Worm (Caenorhabditis elegans) whole organism, L2 larva: ENCODE measurements around the gene str-146.

ENCODE experiments used
- C34F6.9 ChIP-seq: fragments of 150-350 bp; optimal IDR thresholded peaks from 2 replicates; lab custom pipeline; 2014; ENCODE audit warnings: missing biosample characterization, missing genetic modification characterization
- F13H6.1 ChIP-seq: sonication (generic microtip); optimal IDR thresholded peaks from 2 replicates; lab custom pipeline; 2016; ENCODE audit warnings: missing genetic modification characterization, missing compliant biosample characterization
- R02D3.7 ChIP-seq: fragments of 150-350 bp; optimal IDR thresholded peaks from 2 replicates; lab custom pipeline; 2014; ENCODE audit warnings: missing biosample characterization, missing genetic modification characterization
- Y55F3AM.14 ChIP-seq: fragments of 200-800 bp; sonication (Bioruptor generic); optimal IDR thresholded peaks from 2 replicates; lab custom pipeline; 2018; ENCODE audit warnings: mild to moderate bottlenecking, missing genetic modification characterization, missing compliant biosample characterization
- ZK546.5 ChIP-seq: sonication (generic microtip); optimal IDR thresholded peaks from 2 replicates; lab custom pipeline; 2017; ENCODE audit warnings: missing biosample characterization, missing genetic modification characterization
- alr-1 ChIP-seq: fragments of 150-350 bp; optimal IDR thresholded peaks from 2 replicates; lab custom pipeline; 2014; ENCODE audit warnings: missing biosample characterization, missing genetic modification characterization
- aly-2 ChIP-seq: fragments of 150-350 bp; optimal IDR thresholded peaks from 2 replicates; lab custom pipeline; 2014; ENCODE audit warnings: missing biosample characterization, missing genetic modification characterization
- ama-1 ChIP-seq: fragments of 150-350 bp; optimal IDR thresholded peaks from 2 replicates; lab custom pipeline; 2018; ENCODE audit warnings: inconsistent platforms
- blmp-1 ChIP-seq: sonication (generic microtip); optimal IDR thresholded peaks from 2 replicates; lab custom pipeline; 2017; ENCODE audit warnings: missing genetic modification characterization, mild to moderate bottlenecking, missing compliant biosample characterization, antibody characterized with exemption, moderate library complexity; ENCODE audit not compliant: insufficient read depth
- ceh-16 ChIP-seq: fragments of 150-350 bp; optimal IDR thresholded peaks from 2 replicates; lab custom pipeline; 2014; ENCODE audit warnings: missing biosample characterization, missing genetic modification characterization
- ceh-82 ChIP-seq: fragments of 150-350 bp; optimal IDR thresholded peaks from 2 replicates; lab custom pipeline; 2014; ENCODE audit warnings: missing biosample characterization, missing genetic modification characterization
- crh-2 ChIP-seq: sonication (generic microtip); optimal IDR thresholded peaks from 2 replicates; lab custom pipeline; 2017; ENCODE audit warnings: missing biosample characterization, missing genetic modification characterization
- dmd-4 ChIP-seq: sonication (generic microtip); optimal IDR thresholded peaks from 2 replicates; lab custom pipeline; 2017; ENCODE audit warnings: missing biosample characterization, missing genetic modification characterization
- egl-27 ChIP-seq: sonication (generic microtip); optimal IDR thresholded peaks from 3 replicates; lab custom pipeline; 2017; ENCODE audit warnings: missing biosample characterization, missing genetic modification reagents, missing genetic modification characterization
- fos-1 ChIP-seq: fragments of 150-350 bp; optimal IDR thresholded peaks from 2 replicates; lab custom pipeline; 2014; ENCODE audit warnings: missing biosample characterization, missing genetic modification characterization
- gmeb-1 ChIP-seq: fragments of 150-350 bp; optimal IDR thresholded peaks from 2 replicates; lab custom pipeline; 2014; ENCODE audit warnings: missing biosample characterization, missing genetic modification characterization
- lin-11 ChIP-seq: fragments of 150-350 bp; sonication (generic microtip); optimal IDR thresholded peaks from 2 replicates; lab custom pipeline; 2014; ENCODE audit warnings: missing biosample characterization, missing genetic modification characterization, inconsistent platforms, mixed read lengths
- lin-13 ChIP-seq: fragments of 150-350 bp; optimal IDR thresholded peaks from 2 replicates; lab custom pipeline; 2014; ENCODE audit warnings: missing biosample characterization, missing genetic modification reagents, missing genetic modification characterization
- lin-39 ChIP-seq: fragments of 150-350 bp; optimal IDR thresholded peaks from 2 replicates; lab custom pipeline; 2014; ENCODE audit warnings: missing biosample characterization, missing genetic modification reagents, missing genetic modification characterization
- lsy-2 ChIP-seq, 2 experiments: fragments of 150-350 bp in 1 of 2; sonication (generic microtip) in 1 of 2; optimal IDR thresholded peaks; 2 replicates each; lab custom pipeline; 2014 to 2017; ENCODE audit warnings: missing biosample characterization in 2 of 2, missing genetic modification characterization in 2 of 2
- mab-5 ChIP-seq: fragments of 150-350 bp; optimal IDR thresholded peaks from 2 replicates; lab custom pipeline; 2014; ENCODE audit warnings: missing biosample characterization, missing genetic modification characterization
- mbf-1 ChIP-seq: sonication (generic microtip); optimal IDR thresholded peaks from 2 replicates; lab custom pipeline; 2017; ENCODE audit warnings: missing biosample characterization, missing genetic modification characterization
- mdl-1 ChIP-seq, 2 experiments: fragments of 150-350 bp in 1 of 2; sonication (generic microtip) in 1 of 2; optimal IDR thresholded peaks; 2 replicates each; lab custom pipeline; 2017; ENCODE audit warnings: missing biosample characterization in 2 of 2, missing genetic modification characterization in 2 of 2
- nhr-10 ChIP-seq: sonication (generic microtip); optimal IDR thresholded peaks from 2 replicates; lab custom pipeline; 2017; ENCODE audit warnings: missing biosample characterization, missing genetic modification characterization
- nhr-12 ChIP-seq: fragments of 150-350 bp; optimal IDR thresholded peaks from 2 replicates; lab custom pipeline; 2014; ENCODE audit warnings: missing biosample characterization, missing genetic modification characterization
- nhr-129 ChIP-seq: fragments of 150-350 bp; optimal IDR thresholded peaks from 2 replicates; lab custom pipeline; 2014; ENCODE audit warnings: missing biosample characterization, missing genetic modification characterization
- nhr-21 ChIP-seq: fragments of 150-350 bp; optimal IDR thresholded peaks from 2 replicates; lab custom pipeline; 2014; ENCODE audit warnings: missing biosample characterization, missing genetic modification characterization
- nhr-23 ChIP-seq: fragments of 150-350 bp; optimal IDR thresholded peaks from 2 replicates; lab custom pipeline; 2014; ENCODE audit warnings: missing biosample characterization, missing genetic modification reagents, missing genetic modification characterization
- nhr-237 ChIP-seq: fragments of 150-350 bp; optimal IDR thresholded peaks from 2 replicates; lab custom pipeline; 2014; ENCODE audit warnings: missing biosample characterization, missing genetic modification characterization
- nhr-25 ChIP-seq: fragments of 150-350 bp; sonication (generic microtip); optimal IDR thresholded peaks from 3 replicates; lab custom pipeline; 2014; ENCODE audit warnings: missing biosample characterization, missing genetic modification characterization
- nhr-6 ChIP-seq: fragments of 150-350 bp; optimal IDR thresholded peaks from 2 replicates; lab custom pipeline; 2014; ENCODE audit warnings: missing biosample characterization, missing genetic modification characterization
- peb-1 ChIP-seq: fragments of 150-350 bp; optimal IDR thresholded peaks from 2 replicates; lab custom pipeline; 2014; ENCODE audit warnings: missing biosample characterization, missing genetic modification characterization
- sem-4 ChIP-seq: fragments of 150-350 bp; optimal IDR thresholded peaks from 2 replicates; lab custom pipeline; 2014; ENCODE audit warnings: missing biosample characterization, missing genetic modification reagents, missing genetic modification characterization
- skn-1 ChIP-seq: sonication (generic microtip); optimal IDR thresholded peaks from 2 replicates; lab custom pipeline; 2017; ENCODE audit warnings: missing biosample characterization, missing genetic modification characterization
- sma-9 ChIP-seq, 2 experiments: fragments of 150-350 bp in 1 of 2; sonication (generic microtip) in 1 of 2; optimal IDR thresholded peaks; 2 replicates each; lab custom pipeline; 2014 to 2016; ENCODE audit warnings: missing genetic modification characterization in 2 of 2, mild to moderate bottlenecking in 1 of 2, missing biosample characterization in 1 of 2, missing compliant biosample characterization in 1 of 2, missing genetic modification reagents in 1 of 2, moderate library complexity in 1 of 2
- snpc-4 ChIP-seq: fragments of 150-350 bp; optimal IDR thresholded peaks from 2 replicates; lab custom pipeline; 2014; ENCODE audit warnings: missing biosample characterization, missing genetic modification characterization
- unc-55 ChIP-seq: fragments of 150-350 bp; sonication (generic microtip); optimal IDR thresholded peaks from 3 replicates; lab custom pipeline; 2014; ENCODE audit warnings: missing biosample characterization, missing genetic modification reagents, missing genetic modification characterization
- zag-1 ChIP-seq: fragments of 150-350 bp; optimal IDR thresholded peaks from 2 replicates; lab custom pipeline; 2014; ENCODE audit warnings: missing biosample characterization, missing genetic modification characterization
- ztf-1 ChIP-seq: fragments of 200-800 bp; sonication (Bioruptor generic); conservative IDR thresholded peaks from 2 replicates; pipeline ENCODE4 v1.3.6; 2022; ENCODE audit warnings: missing genetic modification characterization, missing compliant biosample characterization
- ztf-11 ChIP-seq: sonication (generic microtip); optimal IDR thresholded peaks from 2 replicates; lab custom pipeline; 2017; ENCODE audit warnings: missing biosample characterization, missing genetic modification characterization
- ztf-4 ChIP-seq: fragments of 150-350 bp; optimal IDR thresholded peaks from 2 replicates; lab custom pipeline; 2014; ENCODE audit warnings: missing biosample characterization, missing genetic modification characterization

The str-146 gene

DNA sequence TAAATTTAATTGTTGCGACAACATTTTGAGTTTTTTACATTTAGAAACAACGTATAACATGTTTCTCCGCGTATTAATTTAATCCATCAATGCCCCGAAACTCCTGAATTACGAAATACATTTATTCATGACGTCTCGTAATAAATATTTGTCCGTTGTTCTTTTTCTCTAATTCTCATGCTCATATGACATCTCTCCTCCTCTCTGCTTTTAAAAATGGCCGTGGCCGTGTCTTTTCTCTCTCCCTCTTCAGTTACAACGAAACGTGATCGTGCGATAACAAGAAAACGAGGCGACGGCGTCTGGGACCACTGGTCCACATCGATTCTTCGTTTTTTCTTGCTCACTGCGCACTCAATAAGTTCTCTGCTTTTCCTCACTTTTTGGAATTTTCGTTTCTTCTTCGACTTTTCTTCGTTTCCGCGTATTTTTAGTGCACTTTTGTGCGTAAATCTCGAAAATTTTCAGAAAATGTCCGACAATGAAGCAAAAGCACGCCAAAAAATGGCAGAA is 34.9 kb upstream of the str-146 start, which contains the start of gene snap-1:
snap-1 (plus strand) TSS at position 463 of the 513 bp plus-strand sequence.
- TF ChIP-seq mbf-1 (tag; lab: Kevin White, UChicago) (no peak), lin-39 (no peak), zag-1 (tag; lab: Kevin White, UChicago) (peak; percentile 76), ceh-16 (tag; lab: Kevin White, UChicago) (no peak), nhr-6 (tag; lab: Kevin White, UChicago) (no peak), peb-1 (tag; lab: Kevin White, UChicago) (no peak), mdl-1 (tag; optimal IDR thresholded peaks at IDR 0.05; lab: Kevin White, UChicago) (peak in 1 of 2 experiments; percentile 61), aly-2 (tag; lab: Kevin White, UChicago) (peak; percentile 35), ztf-1 (GFP tag; lab: Robert Waterston, UW) (no peak), sem-4 (tag; lab: Kevin White, UChicago) (no peak), snpc-4 (peak; percentile 47), C34F6.9 (tag; lab: Kevin White, UChicago) (peak; percentile 92), lin-13 (GFP tag; lab: Kevin White, UChicago) (no peak), skn-1 (tag; lab: Kevin White, UChicago) (no peak), nhr-21 (peak; percentile 16), nhr-129 (tag; lab: Kevin White, UChicago) (peak; percentile 70), sma-9 (GFP tag; optimal IDR thresholded peaks at IDR 0.05; lab: Kevin White, UChicago) (peak; percentile 70), sma-9 (tag; optimal IDR thresholded peaks at IDR 0.05; lab: Kevin White, UChicago) (no peak), nhr-10 (no peak), fos-1 (tag; lab: Kevin White, UChicago) (peak; percentile 48), unc-55 (GFP tag; lab: Kevin White, UChicago) (peak; percentile 62), alr-1 (tag; lab: Kevin White, UChicago) (no peak), ceh-82 (tag; lab: Kevin White, UChicago) (no peak), nhr-25 (peak; percentile 2), nhr-12 (tag; lab: Kevin White, UChicago) (no peak), nhr-23 (tag; lab: Kevin White, UChicago) (no peak), mab-5 (tag; lab: Kevin White, UChicago) (peak; percentile 55), ZK546.5 (no peak), nhr-237 (tag; lab: Kevin White, UChicago) (no peak), blmp-1 (tag; lab: Kevin White, UChicago) (no peak), egl-27 (tag; lab: Kevin White, UChicago) (peak; percentile 14), F13H6.1 (peak; percentile 49), R02D3.7 (tag; lab: Kevin White, UChicago) (no peak), lsy-2 (tag; optimal IDR thresholded peaks at IDR 0.05; lab: Kevin White, UChicago) (peak in 1 of 2 experiments; percentile 64), ztf-4 (peak; percentile 26), lin-11 (tag; lab: Kevin White, UChicago) (no peak), dmd-4 (tag; lab: Kevin White, UChicago) (no peak), crh-2 (tag; lab: Kevin White, UChicago) (peak; percentile 45), Y55F3AM.14 (GFP tag; lab: Kevin White, UChicago) (no peak), gmeb-1 (tag; lab: Kevin White, UChicago) (no peak), ztf-11 (tag; lab: Kevin White, UChicago) (no peak), ama-1 (lab: Kevin White, UChicago) (peak; percentile 26)

DNA sequence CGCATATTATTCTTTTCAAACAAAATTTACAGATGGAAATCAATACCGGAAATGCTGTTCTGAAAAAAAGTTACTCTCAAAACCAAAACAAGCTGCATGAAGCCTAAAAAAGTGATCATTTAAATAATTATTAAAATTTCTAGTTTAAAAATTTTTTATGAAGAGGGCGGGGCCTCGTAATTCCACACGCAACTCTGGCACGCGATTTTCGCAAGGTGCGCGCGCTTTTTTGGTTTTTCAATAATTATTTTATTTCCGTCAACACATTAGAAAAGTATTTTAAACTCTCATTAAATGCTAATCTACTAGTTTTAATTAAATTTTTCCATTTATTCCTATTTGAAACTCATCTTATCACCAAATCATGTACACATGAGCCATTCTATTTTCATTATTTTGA is 34.4 kb upstream of the str-146 start:
- TF ChIP-seq lin-39 (no peak), ZK546.5 (no peak), lin-11 (tag; lab: Kevin White, UChicago) (no peak)

DNA sequence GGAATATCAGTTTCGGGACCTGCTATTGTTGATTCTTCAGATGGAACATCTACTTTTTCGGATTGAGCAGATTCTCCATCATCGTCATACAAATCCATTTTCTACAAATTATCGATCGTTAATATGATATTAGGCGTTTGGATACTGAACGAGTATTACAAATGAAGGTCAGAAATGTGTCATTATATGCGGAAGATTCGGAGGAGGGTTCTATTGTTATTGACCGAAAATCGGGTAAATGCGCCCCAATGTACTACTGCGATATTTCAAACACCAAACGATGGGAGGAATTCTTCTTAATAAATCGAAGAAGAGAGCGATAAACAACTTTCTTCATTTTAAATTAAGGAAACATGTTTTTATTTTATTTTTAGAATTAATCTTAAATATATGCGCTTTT is 34.0 kb upstream of the str-146 start, which contains the start of gene spr-1:
spr-1 (minus strand) TSS at position 101 of the 400 bp plus-strand sequence.
- no peak for TF ChIP-seq sem-4 (tag; lab: Kevin White, UChicago)
